Worm (Caenorhabditis elegans): ENCODE data around the gene K09E4.3.
A peak's percentile ranks its signal among the peaks of the same experiment; 100 is the strongest.

Gene K09E4.3

DNA sequence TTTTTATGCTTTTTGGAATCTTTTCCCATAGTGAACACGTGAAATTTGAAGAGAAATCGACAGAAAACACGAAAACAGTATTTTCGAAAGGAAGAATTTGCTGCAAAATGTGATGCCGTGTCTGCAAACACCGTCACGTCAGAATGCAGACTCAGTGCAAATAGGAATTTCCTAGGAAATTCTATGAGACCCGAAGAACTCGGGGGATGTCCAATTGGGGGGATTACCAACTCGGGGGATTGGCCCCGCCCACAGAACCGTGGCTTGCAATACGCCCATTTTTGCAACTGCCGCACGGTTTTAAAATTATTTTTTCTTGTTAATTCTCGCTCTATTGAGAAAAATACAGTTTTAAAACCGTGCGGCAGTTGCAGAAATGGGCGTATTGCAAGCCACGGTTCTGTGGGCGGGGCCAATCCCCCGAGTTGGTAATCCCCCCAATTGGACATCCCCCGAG is 15.4 kb upstream of the K09E4.3 start, which contains the start of gene cacn-1:
Gene cacn-1 (minus strand): TSS at position 51 of the 457 bp plus-strand sequence.
- TF ChIP-seq ztf-23 (GFP tag; IDR thresholded peaks at IDR 0.05) = peak; percentile 80
- TF ChIP-seq tab-1 (GFP tag; IDR thresholded peaks at IDR 0.05) = 0 out of 2 replicates have a peak, but pooled peaks have one; percentile 45
- peak; percentile 27; the same call in 1 of the 2 replicates for TF ChIP-seq ztf-29 (GFP tag; IDR thresholded peaks at IDR 0.05)
- TF ChIP-seq flt-1 (GFP tag; IDR thresholded peaks at IDR 0.05) = 0 out of 2 replicates have a peak, but pooled peaks have one; percentile 9
- TF ChIP-seq klf-2 (GFP tag; conservative IDR thresholded peaks at IDR 0.05) = 0 out of 2 replicates have a peak, but pooled peaks have one; percentile 43

- no peak for TF ChIP-seq med-1 (GFP tag; optimal IDR thresholded peaks at IDR 0.05; ENCODE audit: insufficient read depth)
- no peak for TF ChIP-seq flt-1 (GFP tag; IDR thresholded peaks at IDR 0.05)
- TF ChIP-seq tab-1 (GFP tag; IDR thresholded peaks at IDR 0.05) = no peak
- TF ChIP-seq ztf-29 (GFP tag; IDR thresholded peaks at IDR 0.05) = no peak
- TF ChIP-seq cog-1 (tag; optimal IDR thresholded peaks at IDR 0.05) = no peak
Observed at ce11 chrII:14138849-14139419, 12.2 kb upstream of the K09E4.3 start.

- no peak for TF ChIP-seq ref-1 (GFP tag; conservative IDR thresholded peaks at IDR 0.05)
- TF ChIP-seq flt-1 (GFP tag; IDR thresholded peaks at IDR 0.05) = no peak
- TF ChIP-seq ztf-29 (GFP tag; IDR thresholded peaks at IDR 0.05) = no peak
- no peak for TF ChIP-seq cog-1 (tag; optimal IDR thresholded peaks at IDR 0.05)
- TF ChIP-seq med-1 (GFP tag; optimal IDR thresholded peaks at IDR 0.05; ENCODE audit: insufficient read depth) = no peak
- TF ChIP-seq ztf-23 (GFP tag; IDR thresholded peaks at IDR 0.05) = no peak
- TF ChIP-seq T22C8.4 (GFP tag; IDR thresholded peaks at IDR 0.05) = no peak
- no peak for TF ChIP-seq klf-2 (GFP tag; conservative IDR thresholded peaks at IDR 0.05)
- TF ChIP-seq tab-1 (GFP tag; IDR thresholded peaks at IDR 0.05) = no peak
Observed at ce11 chrII:14137538-14137937, 10.8 kb upstream of the K09E4.3 start, which contains the start of gene K09E4.1. Gene K09E4.1, plus strand, starts transcription at chrII:14137838.

- TF ChIP-seq tab-1 (GFP tag; IDR thresholded peaks at IDR 0.05) = no peak
- no peak for TF ChIP-seq cog-1 (tag; optimal IDR thresholded peaks at IDR 0.05)
- no peak for TF ChIP-seq klf-2 (GFP tag; conservative IDR thresholded peaks at IDR 0.05)
- no peak for TF ChIP-seq T22C8.4 (GFP tag; IDR thresholded peaks at IDR 0.05)
- TF ChIP-seq med-1 (GFP tag; optimal IDR thresholded peaks at IDR 0.05; ENCODE audit: insufficient read depth) = no peak
- no peak for TF ChIP-seq ref-1 (GFP tag; conservative IDR thresholded peaks at IDR 0.05)
- TF ChIP-seq ztf-23 (GFP tag; IDR thresholded peaks at IDR 0.05) = no peak
- TF ChIP-seq flt-1 (GFP tag; IDR thresholded peaks at IDR 0.05) = no peak
- TF ChIP-seq ztf-29 (GFP tag; IDR thresholded peaks at IDR 0.05) = no peak
Observed at ce11 chrII:14136302-14136701, 9.6 kb upstream of the K09E4.3 start.

DNA sequence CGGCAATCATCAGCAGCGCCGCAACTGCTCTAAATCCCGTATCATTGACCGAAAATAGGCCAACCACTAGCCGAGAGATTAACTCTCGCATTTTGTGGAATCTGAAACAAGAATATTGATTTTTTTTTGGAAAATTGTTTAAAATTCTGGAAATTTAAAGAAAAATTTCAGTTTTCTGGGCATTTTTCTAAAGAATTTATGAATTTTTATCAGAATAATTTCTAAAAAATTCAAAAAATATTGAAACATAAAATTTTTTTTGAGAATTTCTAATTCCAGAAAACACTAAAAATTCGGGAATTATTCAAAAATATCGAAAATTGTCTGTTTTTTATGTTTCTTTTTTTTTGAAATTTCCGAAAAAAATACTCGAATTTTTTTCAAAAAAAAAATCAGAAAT is 6.0 kb upstream of the K09E4.3 start, which contains the start of gene algn-3:
Gene algn-3 (minus strand): TSS at position 101 of the 400 bp plus-strand sequence.
- no peak for TF ChIP-seq klf-2 (GFP tag; conservative IDR thresholded peaks at IDR 0.05)
- TF ChIP-seq cog-1 (tag; optimal IDR thresholded peaks at IDR 0.05) = no peak

DNA sequence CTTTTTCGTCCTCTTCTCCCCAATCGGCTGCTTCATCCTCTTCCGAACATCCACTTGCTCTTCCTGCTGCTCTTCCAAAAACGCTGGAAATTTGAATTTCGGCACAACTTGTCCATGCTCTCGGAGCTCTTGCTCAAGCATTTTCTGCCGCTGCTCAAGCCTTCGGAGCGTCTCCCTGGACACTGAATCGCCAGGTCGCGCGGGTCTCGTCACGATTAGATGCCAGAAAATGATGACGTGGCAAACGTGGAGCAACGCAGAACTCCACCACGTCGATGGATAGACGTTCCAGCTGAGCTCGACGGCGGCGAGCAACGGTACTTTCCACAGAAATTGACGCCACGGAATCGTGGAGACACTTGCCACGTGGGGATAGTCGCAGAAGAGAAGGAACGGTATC is 2.5 kb upstream of the K09E4.3 start:
- TF ChIP-seq tab-1 (GFP tag; IDR thresholded peaks at IDR 0.05) (no peak), ztf-23 (GFP tag; IDR thresholded peaks at IDR 0.05) (no peak), flt-1 (GFP tag; IDR thresholded peaks at IDR 0.05) (no peak), cog-1 (tag; optimal IDR thresholded peaks at IDR 0.05) (no peak), med-1 (GFP tag; optimal IDR thresholded peaks at IDR 0.05; ENCODE audit: insufficient read depth) (no peak), T22C8.4 (GFP tag; IDR thresholded peaks at IDR 0.05) (no peak), ref-1 (GFP tag; conservative IDR thresholded peaks at IDR 0.05) (no peak), ztf-29 (GFP tag; IDR thresholded peaks at IDR 0.05) (no peak), klf-2 (GFP tag; conservative IDR thresholded peaks at IDR 0.05) (no peak)

DNA sequence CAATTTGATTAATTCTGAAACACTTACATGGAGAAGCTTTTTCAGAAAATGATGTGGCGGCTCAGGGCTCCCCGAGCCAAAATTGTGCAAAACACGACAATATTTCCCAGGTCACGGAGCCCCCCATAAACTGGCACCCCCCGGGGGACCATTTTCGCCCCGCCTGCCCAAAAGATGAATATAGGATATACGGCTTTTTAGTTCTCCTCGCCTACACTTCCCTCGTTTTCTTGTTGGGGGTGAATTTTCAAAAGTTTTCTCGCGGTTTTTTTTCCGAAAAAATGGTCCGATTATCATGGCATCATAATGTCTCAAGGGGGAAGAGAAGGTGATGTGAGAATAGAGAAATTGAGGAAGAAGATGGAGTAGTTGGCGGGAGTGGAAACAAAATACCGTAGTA is 4.7 kb downstream of the K09E4.3 start, which contains the start of gene K09E4.4:
Gene K09E4.4 (minus strand): TSS at position 101 of the 400 bp plus-strand sequence.
- TF ChIP-seq cog-1 (tag; optimal IDR thresholded peaks at IDR 0.05) (no peak), flt-1 (GFP tag; IDR thresholded peaks at IDR 0.05) (no peak), klf-2 (GFP tag; conservative IDR thresholded peaks at IDR 0.05) (no peak), tab-1 (GFP tag; IDR thresholded peaks at IDR 0.05) (no peak), ztf-23 (GFP tag; IDR thresholded peaks at IDR 0.05) (no peak), ref-1 (GFP tag; conservative IDR thresholded peaks at IDR 0.05) (no peak), med-1 (GFP tag; optimal IDR thresholded peaks at IDR 0.05; ENCODE audit: insufficient read depth) (no peak)

DNA sequence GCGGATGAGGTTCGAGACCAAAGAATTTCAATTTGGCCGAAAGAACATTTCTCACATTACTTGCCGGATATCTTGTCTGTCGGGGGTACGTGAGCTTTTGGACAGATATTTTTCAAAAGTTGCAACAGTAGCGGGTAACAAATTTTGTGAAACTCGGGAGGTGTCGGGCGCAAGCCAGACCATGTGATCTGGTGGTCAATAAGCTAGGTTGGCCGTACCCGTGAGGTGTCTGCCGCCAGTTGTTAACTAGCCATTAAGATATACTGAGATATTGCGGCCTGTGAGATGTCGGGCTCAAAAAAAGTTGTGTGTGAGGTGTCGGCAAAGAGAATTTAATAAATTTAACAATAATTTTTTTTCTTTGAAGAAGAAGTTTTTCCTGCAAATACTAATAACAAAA is 8.3 kb downstream of the K09E4.3 start:
- TF ChIP-seq med-1 (GFP tag; optimal IDR thresholded peaks at IDR 0.05; ENCODE audit: insufficient read depth) (no peak), ztf-23 (GFP tag; IDR thresholded peaks at IDR 0.05) (no peak), cog-1 (tag; optimal IDR thresholded peaks at IDR 0.05) (no peak), ztf-29 (GFP tag; IDR thresholded peaks at IDR 0.05) (no peak), T22C8.4 (GFP tag; IDR thresholded peaks at IDR 0.05) (no peak)

DNA sequence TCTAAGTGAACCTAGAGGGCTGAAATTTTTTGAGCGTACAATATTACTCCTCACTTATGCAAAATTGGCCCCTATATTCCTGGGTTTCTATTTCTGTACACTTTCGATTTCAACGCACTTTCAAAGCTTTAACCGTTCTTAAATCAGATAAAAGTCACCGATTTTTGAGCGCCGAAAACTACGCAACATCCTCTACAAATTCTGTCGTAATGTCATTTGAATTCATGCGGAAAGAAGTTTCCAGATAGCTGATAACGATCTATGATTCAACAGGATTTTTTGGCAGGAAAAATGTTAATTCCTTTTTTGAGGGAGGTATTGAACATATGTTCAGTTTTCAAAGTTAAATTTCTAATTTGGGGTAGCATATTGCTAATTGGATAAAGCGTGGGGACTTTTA is 13.9 kb downstream of the K09E4.3 start:
- TF ChIP-seq ztf-23 (GFP tag; IDR thresholded peaks at IDR 0.05) (no peak), ref-1 (GFP tag; conservative IDR thresholded peaks at IDR 0.05) (no peak), flt-1 (GFP tag; IDR thresholded peaks at IDR 0.05) (no peak), ztf-29 (GFP tag; IDR thresholded peaks at IDR 0.05) (no peak), T22C8.4 (GFP tag; IDR thresholded peaks at IDR 0.05) (no peak)

DNA sequence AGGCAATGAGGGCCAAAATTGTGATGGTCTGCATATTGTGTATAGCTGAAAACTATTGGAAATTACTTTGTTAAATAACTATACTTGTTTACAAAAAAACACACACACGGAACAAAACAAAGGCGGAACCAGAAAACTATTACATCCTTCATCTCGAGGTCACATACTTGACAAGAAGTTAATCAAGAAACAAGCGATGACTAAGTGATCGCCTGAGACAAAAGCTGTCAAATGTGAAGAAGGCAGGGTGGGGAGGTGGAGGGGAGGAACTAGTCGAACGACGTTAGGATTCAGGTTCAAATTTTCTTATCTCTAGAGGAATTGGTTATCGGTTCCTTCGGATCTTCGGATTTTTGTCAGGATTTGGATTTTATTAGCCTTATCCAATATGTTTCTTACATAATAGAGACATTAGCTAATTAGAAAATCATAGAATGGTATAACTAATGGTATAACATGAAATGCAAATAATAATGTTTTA is 17.5 kb downstream of the K09E4.3 start, which contains the start of gene cpg-7:
Gene cpg-7 (minus strand): TSS at position 51 of the 481 bp plus-strand sequence.
- TF ChIP-seq klf-2 (GFP tag; conservative IDR thresholded peaks at IDR 0.05) (no peak), T22C8.4 (GFP tag; IDR thresholded peaks at IDR 0.05) (no peak), cog-1 (tag; optimal IDR thresholded peaks at IDR 0.05) (no peak), ref-1 (GFP tag; conservative IDR thresholded peaks at IDR 0.05) (no peak), tab-1 (GFP tag; IDR thresholded peaks at IDR 0.05) (no peak), med-1 (GFP tag; optimal IDR thresholded peaks at IDR 0.05; ENCODE audit: insufficient read depth) (no peak), ztf-23 (GFP tag; IDR thresholded peaks at IDR 0.05) (no peak), flt-1 (GFP tag; IDR thresholded peaks at IDR 0.05) (no peak), ztf-29 (GFP tag; IDR thresholded peaks at IDR 0.05) (no peak)
